Fruit fly (Drosophila melanogaster): ENCODE results near the gene CG17544.

CG17544 gene

DNA sequence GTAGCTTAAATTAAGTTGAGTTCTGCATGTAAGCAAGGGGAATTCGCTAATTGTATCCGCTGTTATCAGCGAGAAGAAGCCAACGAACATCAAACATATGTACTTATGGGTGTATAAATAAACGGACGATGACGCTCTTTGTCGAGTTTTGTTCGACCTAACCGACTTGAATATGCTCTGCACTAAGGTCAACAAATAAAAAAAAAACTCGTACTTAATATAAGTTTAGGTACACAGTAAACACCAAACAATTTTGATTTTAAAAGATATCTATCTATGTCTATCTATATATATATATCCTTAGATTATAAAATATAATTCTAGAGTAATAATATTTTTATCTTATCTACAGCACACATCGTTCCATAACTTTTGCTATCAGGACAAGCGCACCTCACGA, 33.7 kb downstream of the CG17544 start (continued):
- peak; percentile 36 for TF ChIP-seq CG7839 (tag; optimal IDR thresholded peaks at IDR 0.05)
- TF ChIP-seq CG13624 (GFP tag; optimal IDR thresholded peaks at IDR 0.05): no peak
- TF ChIP-seq PHDP (tag; optimal IDR thresholded peaks at IDR 0.05): peak; percentile 47
- peak; percentile 19 for TF ChIP-seq ind (GFP tag; optimal IDR thresholded peaks at IDR 0.05)
- TF ChIP-seq luna (GFP tag; optimal IDR thresholded peaks at IDR 0.05): no peak
- TF ChIP-seq CG2712 (tag; optimal IDR thresholded peaks at IDR 0.05): peak; percentile 50
- TF ChIP-seq TFAM (GFP tag; optimal IDR thresholded peaks at IDR 0.05): no peak
- peak; percentile 48 for TF ChIP-seq Drgx (GFP tag; IDR thresholded peaks at IDR 0.05)
- peak; percentile 31 for TF ChIP-seq lbe (GFP tag; optimal IDR thresholded peaks at IDR 0.05)
- no peak for TF ChIP-seq pan (optimal IDR thresholded peaks at IDR 0.05)
- peak in 1 of 2 experiments; percentile 7 for TF ChIP-seq pan (GFP tag; optimal IDR thresholded peaks at IDR 0.05 in 1 of 2, IDR thresholded peaks at IDR 0.05 in 1 of 2)
- TF ChIP-seq Med (GFP tag): peak; percentile 63
- no peak for TF ChIP-seq CG3995 (GFP tag; optimal IDR thresholded peaks at IDR 0.05)
- no peak for TF ChIP-seq Six4 (GFP tag; optimal IDR thresholded peaks at IDR 0.05)
- no peak for TF ChIP-seq CG7786 (GFP tag; optimal IDR thresholded peaks at IDR 0.05)
- no peak for TF ChIP-seq ttk (GFP tag; IDR thresholded peaks at IDR 0.05)
- TF ChIP-seq MESR4 (GFP tag; optimal IDR thresholded peaks at IDR 0.05): no peak

DNA sequence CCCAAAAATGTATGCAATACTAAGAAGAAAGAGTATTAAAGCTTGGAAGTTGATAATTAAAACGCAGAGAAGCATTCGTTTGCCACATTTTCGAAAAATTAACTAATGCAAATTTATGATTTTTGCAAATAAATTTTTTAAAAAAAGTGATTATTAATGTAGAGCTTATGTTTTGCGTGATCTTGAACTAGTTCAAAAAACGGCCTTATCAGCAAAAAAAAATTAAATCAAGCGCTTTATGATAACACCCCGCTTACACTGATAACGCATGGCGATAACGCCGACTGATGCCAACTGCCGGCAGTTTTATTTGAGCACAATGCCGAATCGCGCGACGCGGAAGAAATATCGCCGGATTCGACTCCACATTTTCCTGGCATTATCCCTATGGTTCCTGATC, 34.2 kb downstream of the CG17544 start, which contains the start of gene CG13086:
Gene CG13086 (plus strand): TSS at position 301 of the 400 bp plus-strand sequence.
- no peak for TF ChIP-seq Gsc (GFP tag; IDR thresholded peaks at IDR 0.05)
- TF ChIP-seq CG15514 (GFP tag; optimal IDR thresholded peaks at IDR 0.05): peak; percentile 83
- TF ChIP-seq CG32772 (GFP tag; IDR thresholded peaks at IDR 0.05): no peak
- TF ChIP-seq amos (GFP tag; IDR thresholded peaks at IDR 0.05; ENCODE audit: partially characterized antibody): 0 out of 2 replicates have a peak, but pooled peaks have one; percentile 15
- no peak for TF ChIP-seq CG10209 (GFP tag; optimal IDR thresholded peaks at IDR 0.05)

DNA sequence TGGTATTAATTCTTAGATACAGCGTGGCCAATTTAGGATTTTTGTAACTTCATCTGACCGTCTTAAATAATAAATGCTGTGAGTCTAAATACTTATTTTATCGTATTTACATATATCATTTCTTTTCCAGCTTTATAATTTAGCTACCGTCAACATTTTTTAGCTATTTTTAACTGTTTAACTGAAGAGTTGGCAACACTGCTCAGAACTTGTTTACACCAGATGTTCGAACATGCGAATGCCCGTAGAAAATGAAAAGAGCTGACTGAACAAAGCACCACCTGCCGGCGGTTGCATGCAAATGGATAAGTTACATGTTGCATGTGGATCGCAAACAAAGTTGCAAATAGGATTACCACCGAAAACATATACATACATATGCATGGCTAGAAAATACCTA, 34.8 kb downstream of the CG17544 start:
- TF ChIP-seq Ssrp (tag; optimal IDR thresholded peaks at IDR 0.05) (no peak), CG18476 (GFP tag; optimal IDR thresholded peaks at IDR 0.05) (no peak), CG10267 (tag; optimal IDR thresholded peaks at IDR 0.05) (no peak), CG17829 (tag; optimal IDR thresholded peaks at IDR 0.05) (peak; percentile 30), oc (tag; optimal IDR thresholded peaks at IDR 0.05) (peak; percentile 74), klu (GFP tag; IDR thresholded peaks at IDR 0.05) (no peak), Jarid2 (GFP tag; optimal IDR thresholded peaks at IDR 0.05) (peak; percentile 18), CG13296 (GFP tag; optimal IDR thresholded peaks at IDR 0.05) (no peak), crp (GFP tag; optimal IDR thresholded peaks at IDR 0.05) (peak in 1 of 2 experiments; percentile 30), CG12236 (GFP tag; optimal IDR thresholded peaks at IDR 0.05) (no peak), CG14441 (GFP tag; IDR thresholded peaks at IDR 0.05) (no peak), CG10321 (GFP tag; IDR thresholded peaks at IDR 0.05) (no peak), D19B (GFP tag; optimal IDR thresholded peaks at IDR 0.05) (no peak), grau (tag; optimal IDR thresholded peaks at IDR 0.05) (peak; percentile 5), bigmax (GFP tag; optimal IDR thresholded peaks at IDR 0.05) (no peak), fu2 (GFP tag; optimal IDR thresholded peaks at IDR 0.05) (no peak), Side (GFP tag; optimal IDR thresholded peaks at IDR 0.05) (no peak), Tbp (GFP tag; optimal IDR thresholded peaks at IDR 0.05) (peak; percentile 48), Meics (GFP tag; optimal IDR thresholded peaks at IDR 0.05) (no peak), Vsx1 (GFP tag; optimal IDR thresholded peaks at IDR 0.05) (peak; percentile 16), CG17361 (GFP tag; IDR thresholded peaks at IDR 0.05) (peak; percentile 25; the same call in 1 of the 3 replicates), hkb (optimal IDR thresholded peaks at IDR 0.05) (no peak), hkb (GFP tag; IDR thresholded peaks at IDR 0.05) (no peak), hth (optimal IDR thresholded peaks at IDR 0.05) (no peak), bcd (GFP tag; optimal IDR thresholded peaks at IDR 0.05) (no peak), CG11398 (GFP tag; optimal IDR thresholded peaks at IDR 0.05) (no peak), ewg (GFP tag; optimal IDR thresholded peaks at IDR 0.05) (no peak), zfh2 (GFP tag; optimal IDR thresholded peaks at IDR 0.05) (no peak)
